Worm (Caenorhabditis elegans) whole organism, L1 larva: ENCODE results near the gene drr-1.

Source experiments
- ama-1 ChIP-seq: fragments of 150-350 bp; optimal IDR thresholded peaks from 2 replicates; lab custom pipeline; 2014
- ceh-82 ChIP-seq, 3 experiments: fragments of 150-350 bp in 1 of 3; sonication (generic microtip) in 2 of 3; optimal IDR thresholded peaks; 2 replicates each; lab custom pipeline; 2014 to 2017; ENCODE audit warnings: missing biosample characterization in 3 of 3, missing genetic modification characterization in 3 of 3
- ceh-90 ChIP-seq: sonication (generic microtip); optimal IDR thresholded peaks from 2 replicates; lab custom pipeline; 2016; ENCODE audit warnings: missing genetic modification characterization, missing compliant biosample characterization
- egl-27 ChIP-seq, 2 experiments: fragments of 150-350 bp in 1 of 2; sonication (generic microtip); optimal IDR thresholded peaks; 3 replicates each; lab custom pipeline; 2017 to 2018; ENCODE audit warnings: missing biosample characterization in 2 of 2, missing genetic modification characterization in 2 of 2, missing genetic modification reagents in 2 of 2
- lin-39 ChIP-seq: fragments of 150-350 bp; optimal IDR thresholded peaks from 2 replicates; lab custom pipeline; 2014; ENCODE audit warnings: missing biosample characterization, missing genetic modification reagents, missing genetic modification characterization
- mdl-1 ChIP-seq, 2 experiments: fragments of 150-350 bp; optimal IDR thresholded peaks; 2 replicates each; lab custom pipeline; 2014 to 2017; ENCODE audit warnings: missing biosample characterization in 2 of 2, missing genetic modification characterization in 2 of 2, inconsistent platforms in 1 of 2
- snpc-4 ChIP-seq: fragments of 150-350 bp; optimal IDR thresholded peaks from 2 replicates; lab custom pipeline; 2014; ENCODE audit warnings: missing biosample characterization, missing genetic modification characterization
- tbx-2 ChIP-seq: sonication (generic microtip); optimal IDR thresholded peaks from 2 replicates; lab custom pipeline; 2016; ENCODE audit warnings: missing genetic modification characterization, missing compliant biosample characterization
- zag-1 ChIP-seq: fragments of 150-350 bp; optimal IDR thresholded peaks from 2 replicates; lab custom pipeline; 2014; ENCODE audit warnings: missing biosample characterization, missing genetic modification characterization

DNA sequence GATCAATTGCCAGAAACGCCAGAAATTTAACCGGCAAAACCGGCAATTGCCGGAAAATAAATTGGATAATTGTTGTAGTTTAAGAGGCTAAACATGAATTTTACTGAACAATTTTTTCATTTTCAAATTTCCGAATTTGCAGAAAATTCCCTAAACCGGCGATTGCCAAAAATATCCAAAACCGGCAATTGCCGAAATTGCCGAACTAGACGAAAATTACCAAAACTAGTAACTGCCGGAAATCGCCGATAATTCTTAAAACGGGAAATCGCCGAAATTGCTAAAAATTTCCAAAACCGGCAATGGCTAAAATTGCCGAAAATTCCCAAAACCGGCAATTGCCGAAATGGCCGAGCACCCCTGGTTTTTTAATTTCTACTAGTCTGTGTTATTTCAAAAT lies 16.3 kb downstream of the drr-1 start:
- TF ChIP-seq zag-1 (no peak), ceh-90 (tag; lab: Kevin White, UChicago) (no peak), ceh-82 (tag; optimal IDR thresholded peaks at IDR 0.05; lab: Kevin White, UChicago) (no peak), lin-39 (tag; lab: Kevin White, UChicago) (no peak), snpc-4 (tag; lab: Kevin White, UChicago) (no peak), tbx-2 (tag; lab: Kevin White, UChicago) (no peak), mdl-1 (tag; optimal IDR thresholded peaks at IDR 0.05; lab: Kevin White, UChicago) (no peak), ama-1 (lab: Kevin White, UChicago) (no peak), egl-27 (tag; optimal IDR thresholded peaks at IDR 0.05; lab: Kevin White, UChicago) (no peak)
